Fruit fly (Drosophila melanogaster) whole organism, adult: ENCODE measurements around the gene mRpL46.

Source experiments
- CG12768 ChIP-seq: fragments of 200-800 bp; sonication (Bioruptor generic); optimal IDR thresholded peaks from 2 replicates; lab custom pipeline; 2017; ENCODE audit warnings: missing biosample characterization, missing genetic modification characterization, mild to moderate bottlenecking, moderate library complexity, missing genetic modification reagents
- CG14711 ChIP-seq: fragments of 200-800 bp; sonication (Bioruptor generic); optimal IDR thresholded peaks from 2 replicates; lab custom pipeline; 2018; ENCODE audit warnings: missing biosample characterization, mild to moderate bottlenecking, missing genetic modification characterization, moderate library complexity
- CG1620 ChIP-seq: fragments of 200-800 bp; sonication (Bioruptor generic); optimal IDR thresholded peaks from 2 replicates; lab custom pipeline; 2016; ENCODE audit warnings: missing biosample characterization, missing genetic modification characterization
- CG5204 ChIP-seq: fragments of 200-800 bp; sonication (Bioruptor generic); optimal IDR thresholded peaks from 2 replicates; lab custom pipeline; 2016; ENCODE audit warnings: missing biosample characterization, missing genetic modification characterization
- CG7045 ChIP-seq: fragments of 200-800 bp; sonication (Bioruptor generic); optimal IDR thresholded peaks from 2 replicates; lab custom pipeline; 2017; ENCODE audit warnings: missing biosample characterization, mild to moderate bottlenecking, missing genetic modification characterization
- CG7101 ChIP-seq: fragments of 200-800 bp; sonication (Bioruptor generic); optimal IDR thresholded peaks from 2 replicates; lab custom pipeline; 2018; ENCODE audit warnings: missing biosample characterization, mild to moderate bottlenecking, missing genetic modification characterization, moderate library complexity
- Clk ChIP-seq: fragments of 200-800 bp; sonication (Bioruptor generic); optimal IDR thresholded peaks from 2 replicates; lab custom pipeline; 2017; ENCODE audit warnings: missing biosample characterization, missing genetic modification characterization
- bab1 ChIP-seq: fragments of 200-800 bp; sonication (Bioruptor generic); optimal IDR thresholded peaks from 3 replicates; lab custom pipeline; 2019; ENCODE audit warnings: missing biosample characterization, mild to moderate bottlenecking, missing genetic modification characterization, moderate library complexity
- cic ChIP-seq: fragments of 200-800 bp; sonication (Bioruptor generic); optimal IDR thresholded peaks from 2 replicates; lab custom pipeline; 2017; ENCODE audit warnings: missing biosample characterization, mild to moderate bottlenecking, missing genetic modification characterization, moderate library complexity
- kay ChIP-seq: fragments of 200-800 bp; sonication (Bioruptor generic); peaks from one replicate; lab custom pipeline; 2016; ENCODE audit warnings: missing biosample characterization, missing genetic modification characterization, borderline replicate concordance
- pad ChIP-seq: fragments of 200-800 bp; sonication (Bioruptor generic); optimal IDR thresholded peaks from 3 replicates; lab custom pipeline; 2017; ENCODE audit warnings: missing biosample characterization, missing genetic modification characterization, mild to moderate bottlenecking, moderate library complexity, missing genetic modification reagents

DNA sequence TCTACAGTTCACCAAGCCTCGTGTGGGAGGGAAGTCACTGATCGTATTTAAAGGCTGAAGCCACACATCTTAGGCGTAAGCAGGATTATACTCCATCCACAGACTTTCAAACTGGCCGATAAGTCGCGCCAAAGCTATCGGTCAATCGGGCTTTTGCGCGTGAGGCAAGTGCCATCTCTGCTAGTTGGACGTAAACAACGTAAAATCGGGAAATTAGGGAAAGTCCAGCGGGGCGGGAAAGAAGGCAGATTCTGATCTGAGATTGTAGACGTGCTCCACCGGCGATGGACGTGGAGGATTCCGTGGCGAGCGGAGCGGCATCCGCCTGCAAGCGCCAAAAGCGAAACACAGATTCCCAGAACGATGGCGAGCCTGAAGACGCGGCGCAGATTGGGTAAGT is 21.1 kb upstream of the mRpL46 start, which contains the start of gene CG8001:
- TF ChIP-seq pad (no peak), Clk (GFP tag; lab: Kevin White, UChicago) (no peak), bab1 (no peak), CG1620 (no peak), kay (no peak), CG5204 (GFP tag; lab: Kevin White, UChicago) (no peak), CG7045 (GFP tag; lab: Kevin White, UChicago) (no peak), CG14711 (tag; lab: Kevin White, UChicago) (no peak), CG12768 (GFP tag; lab: Kevin White, UChicago) (no peak), cic (no peak), CG7101 (tag; lab: Kevin White, UChicago) (no peak)
